Worm (Caenorhabditis elegans) whole organism, young adult: ENCODE results near the gene lfi-1.

Experiments
- B0035.1 ChIP-seq: sonication (generic microtip); optimal IDR thresholded peaks from 2 replicates; lab custom pipeline; 2016; ENCODE audit warnings: missing genetic modification characterization, mild to moderate bottlenecking, missing compliant biosample characterization, missing genotype, missing genetic modification reagents
- D2030.7 ChIP-seq: fragments of 200-800 bp; sonication (Bioruptor generic); IDR thresholded peaks from 2 replicates; pipeline ENCODE4 v1.3.6; 2022; ENCODE audit warnings: missing genetic modification reagents, missing genetic modification characterization, missing compliant biosample characterization
- F23B12.7 ChIP-seq: sonication (generic microtip); optimal IDR thresholded peaks from 2 replicates; lab custom pipeline; 2017; ENCODE audit warnings: missing genetic modification characterization, mild to moderate bottlenecking, missing compliant biosample characterization, antibody characterized with exemption, moderate library complexity; ENCODE audit not compliant: insufficient read depth
- F33H1.4 ChIP-seq: fragments of 200-800 bp; sonication (Bioruptor generic); IDR thresholded peaks from 2 replicates; pipeline ENCODE4 v1.3.6; 2022; ENCODE audit warnings: missing genetic modification reagents, missing genetic modification characterization, missing compliant biosample characterization
- K12H6.12 ChIP-seq: fragments of 200-800 bp; sonication (Bioruptor generic); optimal IDR thresholded peaks from 2 replicates; lab custom pipeline; 2018; ENCODE audit warnings: mild to moderate bottlenecking, missing genetic modification characterization, missing compliant biosample characterization
- akir-1 ChIP-seq: fragments of 200-800 bp; sonication (Bioruptor generic); optimal IDR thresholded peaks from 2 replicates; lab custom pipeline; 2018; ENCODE audit warnings: mild to moderate bottlenecking, missing genetic modification characterization, moderate library complexity, missing compliant biosample characterization
- ama-1 ChIP-seq, 3 experiments: fragments of 150-350 bp in 1 of 3; sonication (generic microtip) in 2 of 3; optimal IDR thresholded peaks; 2 replicates each; lab custom pipeline; 2014 to 2018; ENCODE audit warnings: missing biosample characterization in 2 of 3, missing genetic modification characterization in 2 of 3, missing genetic modification reagents in 2 of 3
- atf-7 ChIP-seq: sonication (generic microtip); optimal IDR thresholded peaks from 2 replicates; lab custom pipeline; 2017; ENCODE audit warnings: mild to moderate bottlenecking, missing genetic modification characterization, missing compliant biosample characterization
- attf-3 ChIP-seq: fragments of 200-800 bp; sonication (Bioruptor generic); conservative IDR thresholded peaks from 2 replicates; pipeline ENCODE4 v1.3.6; 2022; ENCODE audit warnings: missing genetic modification reagents, missing genetic modification characterization, missing compliant biosample characterization
- bed-1 ChIP-seq: fragments of 200-800 bp; sonication (Bioruptor generic); IDR thresholded peaks from 2 replicates; pipeline ENCODE4 v1.3.6; 2022; ENCODE audit warnings: missing genetic modification reagents, missing genetic modification characterization, missing compliant biosample characterization
- bed-2 ChIP-seq: fragments of 200-800 bp; sonication (Bioruptor generic); IDR thresholded peaks from 2 replicates; pipeline ENCODE4 v1.3.6; 2022; ENCODE audit warnings: missing genetic modification reagents, missing genetic modification characterization, missing compliant biosample characterization
- cebp-1 ChIP-seq, 2 experiments: fragments of 200-800 bp in 1 of 2; sonication (Bioruptor generic) in 1 of 2; sonication (generic microtip) in 1 of 2; IDR thresholded peaks in 1 of 2; optimal IDR thresholded peaks in 1 of 2; 2 replicates each; pipeline versions ENCODE4 v1.3.6 to Lab custom; 2017 to 2022; ENCODE audit warnings: missing compliant biosample characterization in 2 of 2, missing genetic modification characterization in 2 of 2, mild to moderate bottlenecking in 1 of 2, missing genetic modification reagents in 1 of 2, moderate library complexity in 1 of 2
- chd-7 ChIP-seq: sonication (generic microtip); optimal IDR thresholded peaks from 2 replicates; lab custom pipeline; 2016; ENCODE audit warnings: mild to moderate bottlenecking, missing genetic modification characterization, moderate library complexity, missing compliant biosample characterization
- egl-18 ChIP-seq: fragments of 200-800 bp; sonication (Bioruptor generic); IDR thresholded peaks from 2 replicates; pipeline ENCODE4 v1.3.6; 2022; ENCODE audit warnings: missing genetic modification reagents, missing genetic modification characterization, missing compliant biosample characterization
- hmg-1.2 ChIP-seq: fragments of 200-800 bp; sonication (Bioruptor generic); IDR thresholded peaks from 2 replicates; pipeline ENCODE4 v1.3.6; 2022; ENCODE audit warnings: missing genetic modification reagents, missing genetic modification characterization, missing compliant biosample characterization
- let-607 ChIP-seq, 2 experiments: fragments of 200-800 bp in 1 of 2; sonication (Bioruptor generic) in 1 of 2; sonication (generic microtip) in 1 of 2; optimal IDR thresholded peaks; 2 replicates each; lab custom pipeline; 2016 to 2018; ENCODE audit warnings: mild to moderate bottlenecking in 2 of 2, missing compliant biosample characterization in 2 of 2, missing genetic modification characterization in 2 of 2, moderate library complexity in 2 of 2, missing genotype in 1 of 2
- lir-1 ChIP-seq: fragments of 200-800 bp; sonication (Bioruptor generic); conservative IDR thresholded peaks from 2 replicates; pipeline ENCODE4 v1.3.6; 2022; ENCODE audit warnings: missing genetic modification reagents, missing genetic modification characterization, missing compliant biosample characterization
- mcd-1 ChIP-seq: fragments of 200-800 bp; sonication (Bioruptor generic); IDR thresholded peaks from 2 replicates; pipeline ENCODE4 v1.3.6; 2022; ENCODE audit warnings: missing genetic modification reagents, missing genetic modification characterization, missing compliant biosample characterization
- nhr-80 ChIP-seq: sonication (generic microtip); optimal IDR thresholded peaks from 2 replicates; lab custom pipeline; 2016; ENCODE audit warnings: missing genetic modification characterization, missing compliant biosample characterization
- pbrm-1 ChIP-seq: fragments of 200-800 bp; sonication (Bioruptor generic); IDR thresholded peaks from 2 replicates; pipeline ENCODE4 v1.3.6; 2022; ENCODE audit warnings: missing genetic modification reagents, missing genetic modification characterization, missing compliant biosample characterization
- rcor-1 ChIP-seq: fragments of 200-800 bp; sonication (Bioruptor generic); IDR thresholded peaks from 2 replicates; pipeline ENCODE4 v1.3.6; 2022; ENCODE audit warnings: missing genetic modification reagents, missing genetic modification characterization, missing compliant biosample characterization
- snpc-1.1 ChIP-seq: sonication (generic microtip); optimal IDR thresholded peaks from 2 replicates; lab custom pipeline; 2017; ENCODE audit warnings: missing genetic modification characterization, mild to moderate bottlenecking, missing compliant biosample characterization, antibody characterized with exemption, moderate library complexity, missing genotype, missing genetic modification reagents; ENCODE audit not compliant: insufficient read depth
- unc-130 ChIP-seq: sonication (generic microtip); optimal IDR thresholded peaks from 2 replicates; lab custom pipeline; 2016; ENCODE audit warnings: missing genetic modification reagents, missing genetic modification characterization, missing compliant biosample characterization
- zfh-2 ChIP-seq: fragments of 200-800 bp; sonication (Bioruptor generic); conservative IDR thresholded peaks from 2 replicates; pipeline ENCODE4 v1.3.6; 2022; ENCODE audit warnings: missing genetic modification reagents, missing genetic modification characterization, missing compliant biosample characterization
- ztf-25 ChIP-seq: fragments of 200-800 bp; sonication (Bioruptor generic); IDR thresholded peaks from 2 replicates; pipeline ENCODE4 v1.3.6; 2022; ENCODE audit warnings: missing genetic modification reagents, missing genetic modification characterization, missing compliant biosample characterization

lfi-1 gene

ce11 chrX:4992523-4992922 lies 15.9 kb downstream of the lfi-1 start:
- TF ChIP-seq bed-1 (GFP tag; lab: Robert Waterston, UW): 0 out of 2 replicates have a peak, but pooled peaks have one; percentile 4
- no peak for TF ChIP-seq attf-3
- TF ChIP-seq atf-7 (tag; lab: Kevin White, UChicago): no peak
- no peak for TF ChIP-seq cebp-1 (GFP tag; IDR thresholded peaks at IDR 0.05; lab: Robert Waterston, UW)
- TF ChIP-seq cebp-1 (tag; optimal IDR thresholded peaks at IDR 0.05; lab: Kevin White, UChicago): no peak
- peak; percentile 82 for TF ChIP-seq zfh-2 (GFP tag; lab: Robert Waterston, UW)

DNA sequence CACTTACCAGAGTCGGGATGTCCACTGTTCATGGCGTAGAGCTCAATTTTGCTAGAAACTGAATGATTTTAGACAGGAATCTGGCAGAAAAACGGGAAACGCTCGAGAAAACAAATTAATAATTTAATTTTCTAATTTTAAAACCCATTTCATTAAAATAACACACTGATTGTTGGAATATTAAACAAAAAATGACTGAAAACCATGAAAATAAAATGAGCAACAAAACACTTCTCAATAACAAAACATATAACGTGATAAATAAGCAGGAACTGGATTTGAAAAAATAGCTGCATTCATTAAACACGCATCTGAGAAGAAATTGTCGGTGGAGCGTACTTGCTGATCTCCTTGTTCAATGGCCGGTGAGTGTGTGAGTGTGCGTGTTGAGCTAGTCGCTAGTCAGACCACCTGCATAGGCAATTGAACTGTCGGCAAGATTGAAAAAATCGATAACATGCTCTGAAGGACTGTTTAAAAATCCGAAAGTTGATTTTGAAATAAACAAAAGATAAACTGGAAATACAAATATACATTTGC lies 21.0 kb downstream of the lfi-1 start, which contains the start of gene ZC8.6:
TSS of gene ZC8.6 (minus strand) at position 51 of the 540 bp plus-strand sequence.
- TF ChIP-seq akir-1 (GFP tag; lab: Kevin White, UChicago) (no peak), mcd-1 (peak; percentile 86), D2030.7 (no peak), snpc-1.1 (tag; lab: Kevin White, UChicago) (no peak), cebp-1 (GFP tag; IDR thresholded peaks at IDR 0.05; lab: Robert Waterston, UW) (no peak), cebp-1 (tag; optimal IDR thresholded peaks at IDR 0.05; lab: Kevin White, UChicago) (peak; percentile 31), K12H6.12 (peak; percentile 32), nhr-80 (tag; lab: Kevin White, UChicago) (peak; percentile 57), hmg-1.2 (GFP tag; lab: Robert Waterston, UW) (peak; percentile 39; the same call in 1 of the 2 replicates), let-607 (tag; optimal IDR thresholded peaks at IDR 0.05; lab: Kevin White, UChicago) (peak in 1 of 2 experiments; percentile 32), pbrm-1 (GFP tag; lab: Robert Waterston, UW) (no peak)

DNA sequence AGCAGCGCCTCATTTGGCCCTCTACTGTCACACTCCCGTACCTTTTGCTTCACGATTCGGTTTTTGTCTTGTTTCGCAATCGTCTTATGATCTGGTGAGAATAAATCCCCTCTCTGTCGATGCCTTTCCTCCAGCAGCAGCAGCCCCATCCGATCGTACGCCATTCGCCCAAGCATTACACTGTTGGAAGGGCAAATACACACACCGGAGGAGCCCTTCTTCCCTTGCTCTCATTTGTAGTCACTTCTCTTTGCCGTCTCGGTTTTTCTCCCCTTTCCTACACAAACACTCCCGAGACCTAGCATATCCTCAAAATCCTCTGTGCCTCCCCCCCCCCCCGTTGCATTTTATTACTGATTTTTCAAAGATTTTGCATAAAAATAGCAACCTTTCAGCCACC lies 22.2 kb downstream of the lfi-1 start, which contains the start of gene set-30:
TSS of gene set-30 (plus strand) at position 396 of the 400 bp plus-strand sequence.
- TF ChIP-seq zfh-2 (GFP tag; lab: Robert Waterston, UW) (peak; percentile 56; the same call in 1 of the 2 replicates), chd-7 (tag; lab: Kevin White, UChicago) (no peak)

- TF ChIP-seq akir-1 (GFP tag; lab: Kevin White, UChicago) (no peak), rcor-1 (GFP tag; lab: Robert Waterston, UW) (no peak), ama-1 (optimal IDR thresholded peaks at IDR 0.05; lab: Kevin White, UChicago) (no peak), ama-1 (GFP tag; optimal IDR thresholded peaks at IDR 0.05; lab: Kevin White, UChicago) (no peak), B0035.1 (tag; lab: Kevin White, UChicago) (no peak), lir-1 (GFP tag; lab: Robert Waterston, UW) (no peak), ztf-25 (GFP tag; lab: Robert Waterston, UW) (no peak), egl-18 (GFP tag; lab: Robert Waterston, UW) (no peak), F33H1.4 (GFP tag; lab: Robert Waterston, UW) (no peak)
Measured at ce11 chrX:5004940-5005339, 28.3 kb downstream of the lfi-1 start, which contains the start of gene hsd-2. Gene hsd-2 (plus strand): TSS chrX:5005240.

ce11 chrX:5006972-5007371 lies 30.3 kb downstream of the lfi-1 start:
- TF ChIP-seq nhr-80 (tag; lab: Kevin White, UChicago) (peak; percentile 8), egl-18 (GFP tag; lab: Robert Waterston, UW) (no peak)

- TF ChIP-seq bed-2 (GFP tag; lab: Robert Waterston, UW) (no peak), F23B12.7 (tag; lab: Kevin White, UChicago) (no peak), nhr-80 (tag; lab: Kevin White, UChicago) (peak; percentile 5), unc-130 (no peak)
Measured at ce11 chrX:5009000-5009399, 32.4 kb downstream of the lfi-1 start, which contains the start of gene hsd-3. Gene hsd-3 (plus strand): TSS chrX:5009300.
